Worm (Caenorhabditis elegans): ENCODE measurements around the gene sel-13.

sel-13 gene

ce11 chrIII:4715088-4715487 lies 15.1 kb upstream of the sel-13 start, which contains the start of gene him-18:
Gene him-18, minus strand, starts transcription at chrIII:4715188.
- TF ChIP-seq egl-5 (tag; optimal IDR thresholded peaks at IDR 0.05) (no peak), aly-2 (tag; optimal IDR thresholded peaks at IDR 0.05) (no peak), nfya-1 (tag; optimal IDR thresholded peaks at IDR 0.05; ENCODE audit: insufficient read depth) (no peak), sea-2 (GFP tag; optimal IDR thresholded peaks at IDR 0.05) (no peak), ztf-11 (tag; optimal IDR thresholded peaks at IDR 0.05) (no peak), ceh-82 (tag; optimal IDR thresholded peaks at IDR 0.05) (no peak), snpc-4 (tag; optimal IDR thresholded peaks at IDR 0.05) (no peak), hmg-11 (tag; optimal IDR thresholded peaks at IDR 0.05) (no peak), elt-2 (tag; optimal IDR thresholded peaks at IDR 0.05) (no peak), jun-1 (tag; optimal IDR thresholded peaks at IDR 0.05) (no peak), mdl-1 (tag; optimal IDR thresholded peaks at IDR 0.05) (no peak), eor-1 (tag; optimal IDR thresholded peaks at IDR 0.05) (no peak), fos-1 (tag; optimal IDR thresholded peaks at IDR 0.05) (no peak), nhr-77 (tag; optimal IDR thresholded peaks at IDR 0.05) (no peak), mml-1 (tag; optimal IDR thresholded peaks at IDR 0.05) (no peak), R02D3.7 (tag; optimal IDR thresholded peaks at IDR 0.05) (no peak), ztf-4 (tag; optimal IDR thresholded peaks at IDR 0.05) (no peak), lin-15B (tag; optimal IDR thresholded peaks at IDR 0.05) (no peak), nhr-237 (tag; optimal IDR thresholded peaks at IDR 0.05) (no peak), elt-1 (tag; optimal IDR thresholded peaks at IDR 0.05) (no peak)

ce11 chrIII:4708909-4709308 lies 8.9 kb upstream of the sel-13 start, which contains the start of gene T04A8.18:
Gene T04A8.18, plus strand, starts transcription at chrIII:4709209.
- TF ChIP-seq nhr-43 (tag; optimal IDR thresholded peaks at IDR 0.05; ENCODE audit: poor library complexity, severe bottlenecking) (no peak), nhr-76 (tag; optimal IDR thresholded peaks at IDR 0.05) (no peak), nhr-23 (tag; optimal IDR thresholded peaks at IDR 0.05) (no peak), pha-4 (tag; optimal IDR thresholded peaks at IDR 0.05) (no peak), elt-3 (tag; optimal IDR thresholded peaks at IDR 0.05) (no peak), egl-27 (tag; optimal IDR thresholded peaks at IDR 0.05) (no peak), fkh-2 (tag; optimal IDR thresholded peaks at IDR 0.05) (no peak), nhr-12 (tag; optimal IDR thresholded peaks at IDR 0.05) (no peak), nhr-237 (tag; optimal IDR thresholded peaks at IDR 0.05) (no peak), ztf-4 (tag; optimal IDR thresholded peaks at IDR 0.05) (no peak), ztf-11 (tag; optimal IDR thresholded peaks at IDR 0.05) (no peak), snpc-4 (tag; optimal IDR thresholded peaks at IDR 0.05) (no peak)

ce11 chrIII:4706678-4707077 lies 6.7 kb upstream of the sel-13 start, which contains the start of gene T04A8.13:
Gene T04A8.13, plus strand, starts transcription at chrIII:4706978.
- TF ChIP-seq sea-2 (GFP tag; optimal IDR thresholded peaks at IDR 0.05) (no peak), ceh-82 (tag; optimal IDR thresholded peaks at IDR 0.05) (no peak), nhr-237 (tag; optimal IDR thresholded peaks at IDR 0.05) (no peak), eor-1 (tag; optimal IDR thresholded peaks at IDR 0.05) (no peak), ZK546.5 (tag; optimal IDR thresholded peaks at IDR 0.05) (no peak), nhr-43 (tag; optimal IDR thresholded peaks at IDR 0.05; ENCODE audit: poor library complexity, severe bottlenecking) (no peak), nhr-76 (tag; optimal IDR thresholded peaks at IDR 0.05) (no peak), mdl-1 (tag; optimal IDR thresholded peaks at IDR 0.05) (no peak), egl-5 (tag; optimal IDR thresholded peaks at IDR 0.05) (no peak), snpc-4 (tag; optimal IDR thresholded peaks at IDR 0.05) (no peak), lsy-12 (tag; optimal IDR thresholded peaks at IDR 0.05) (no peak), nhr-77 (tag; optimal IDR thresholded peaks at IDR 0.05) (no peak), lin-39 (tag; optimal IDR thresholded peaks at IDR 0.05) (no peak)

ce11 chrIII:4705207-4705606 lies 5.2 kb upstream of the sel-13 start, which contains the start of gene pgap-2:
Gene pgap-2, plus strand, starts transcription at chrIII:4705507.
- no peak for TF ChIP-seq lin-15B (tag; optimal IDR thresholded peaks at IDR 0.05)
- TF ChIP-seq ztf-11 (tag; optimal IDR thresholded peaks at IDR 0.05), result no peak
- no peak for TF ChIP-seq elt-2 (tag; optimal IDR thresholded peaks at IDR 0.05)
- TF ChIP-seq hmg-11 (tag; optimal IDR thresholded peaks at IDR 0.05), result no peak
- no peak for TF ChIP-seq tbx-2 (tag; optimal IDR thresholded peaks at IDR 0.05)
- TF ChIP-seq nhr-11 (tag; optimal IDR thresholded peaks at IDR 0.05), result no peak
- no peak for TF ChIP-seq pqm-1 (tag; optimal IDR thresholded peaks at IDR 0.05)
- no peak for TF ChIP-seq elt-3 (tag; optimal IDR thresholded peaks at IDR 0.05)
- no peak for TF ChIP-seq nhr-76 (tag; optimal IDR thresholded peaks at IDR 0.05)
- no peak for TF ChIP-seq zag-1 (tag; optimal IDR thresholded peaks at IDR 0.05)
- no peak for TF ChIP-seq fos-1 (tag; optimal IDR thresholded peaks at IDR 0.05)
